Worm (Caenorhabditis elegans): ENCODE results near the gene fbxc-52.

DNA sequence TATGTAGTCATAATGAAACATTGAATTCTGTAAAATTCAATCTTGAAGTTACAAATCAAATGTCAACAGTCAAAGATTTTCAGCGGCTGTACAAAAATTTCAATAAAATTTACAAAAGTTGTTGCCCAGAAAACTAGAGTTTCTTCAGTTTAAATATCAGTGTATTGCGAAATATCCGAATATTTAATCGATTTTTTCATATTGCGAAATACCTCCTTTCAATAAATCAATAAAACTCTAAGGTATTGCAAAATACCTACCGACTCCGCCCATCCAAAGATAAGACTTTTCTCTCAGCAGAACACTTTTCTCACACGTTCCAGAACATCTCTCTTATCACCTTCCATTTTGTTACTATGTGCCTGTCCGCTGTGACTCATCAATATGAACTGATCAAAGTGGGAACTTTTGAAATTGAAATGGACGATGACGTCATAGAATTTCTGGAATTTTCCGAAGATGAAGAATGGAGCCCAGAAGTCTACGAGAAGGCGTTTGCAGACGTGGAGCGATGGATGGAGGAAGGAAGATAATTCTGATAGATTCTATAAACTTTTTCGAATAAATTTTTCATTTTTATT lies 32.5 kb upstream of the fbxc-52 start:
- no peak for TF ChIP-seq nhr-237 (tag; optimal IDR thresholded peaks at IDR 0.05)
- TF ChIP-seq unc-39 (tag; optimal IDR thresholded peaks at IDR 0.05) = no peak
- TF ChIP-seq aly-2 (tag; optimal IDR thresholded peaks at IDR 0.05) = no peak
- no peak for TF ChIP-seq snpc-4 (tag; optimal IDR thresholded peaks at IDR 0.05)

All from whole organism, L2 larva.